Worm (Caenorhabditis elegans) whole organism, L1 larva: ENCODE measurements around the gene F53A9.7.

Experiments
- C34B4.2 ChIP-seq: sonication (generic microtip); optimal IDR thresholded peaks from 2 replicates; lab custom pipeline; 2017; ENCODE audit warnings: mild to moderate bottlenecking, missing genetic modification characterization, missing compliant biosample characterization
- ceh-63 ChIP-seq: fragments of 200-800 bp; sonication (Bioruptor generic); optimal IDR thresholded peaks from 2 replicates; lab custom pipeline; 2018; ENCODE audit warnings: mild to moderate bottlenecking, missing genetic modification characterization, missing compliant biosample characterization
- mep-1 ChIP-seq: fragments of 150-350 bp; optimal IDR thresholded peaks from 2 replicates; lab custom pipeline; 2014; ENCODE audit warnings: missing biosample characterization, missing genetic modification characterization
- nhr-28 ChIP-seq: fragments of 150-350 bp; optimal IDR thresholded peaks from 2 replicates; lab custom pipeline; 2014; ENCODE audit warnings: missing biosample characterization, missing genetic modification characterization
- snpc-4 ChIP-seq: fragments of 150-350 bp; optimal IDR thresholded peaks from 2 replicates; lab custom pipeline; 2014; ENCODE audit warnings: missing biosample characterization, missing genetic modification characterization
- sptf-1 ChIP-seq: fragments of 150-350 bp; optimal IDR thresholded peaks from 2 replicates; lab custom pipeline; 2014; ENCODE audit warnings: missing biosample characterization, missing genetic modification characterization
- tbx-2 ChIP-seq: sonication (generic microtip); optimal IDR thresholded peaks from 2 replicates; lab custom pipeline; 2016; ENCODE audit warnings: missing genetic modification characterization, missing compliant biosample characterization

ce11 chrX:8736965-8737464 lies 20.3 kb upstream of the F53A9.7 start, which contains the start of gene M02D8.3:
- TF ChIP-seq C34B4.2 (no peak), tbx-2 (no peak), ceh-63 (GFP tag; lab: Kevin White, UChicago) (no peak), nhr-28 (tag; lab: Kevin White, UChicago) (no peak), sptf-1 (tag; lab: Kevin White, UChicago) (no peak), mep-1 (tag; lab: Kevin White, UChicago) (peak; percentile 21), snpc-4 (no peak)
